Worm (Caenorhabditis elegans) whole organism, L4/young adult: ENCODE results near the gene pmk-2.

Experiments
- dao-5 ChIP-seq: sonication (generic microtip); optimal IDR thresholded peaks from 2 replicates; lab custom pipeline; 2016; ENCODE audit warnings: missing genotype, missing genetic modification characterization, moderate library complexity, missing compliant biosample characterization
- him-1 ChIP-seq: sonication (generic microtip); optimal IDR thresholded peaks from 2 replicates; lab custom pipeline; 2016; ENCODE audit warnings: missing genotype, missing genetic modification reagents, missing genetic modification characterization, missing compliant biosample characterization

- TF ChIP-seq him-1 (tag; lab: Kevin White, UChicago) (no peak), dao-5 (tag; lab: Kevin White, UChicago) (no peak)
Measured at ce11 chrIV:8153163-8153562, 9.9 kb downstream of the pmk-2 start.
